Fruit fly (Drosophila melanogaster) whole organism, prepupa: ENCODE measurements around the gene CG9682.

Experiments used
- CG10669 ChIP-seq: fragments of 200-800 bp; sonication (Bioruptor generic); optimal IDR thresholded peaks from 3 replicates; lab custom pipeline; 2018; ENCODE audit warnings: missing biosample characterization, mild to moderate bottlenecking, missing genetic modification characterization, moderate library complexity
- CG6276 ChIP-seq: fragments of 200-800 bp; sonication (Bioruptor generic); optimal IDR thresholded peaks from 2 replicates; lab custom pipeline; 2017; ENCODE audit warnings: missing biosample characterization, mild to moderate bottlenecking, missing genetic modification characterization
- Gug ChIP-seq: fragments of 200-800 bp; sonication (Bioruptor generic); IDR thresholded peaks from 2 replicates; pipeline ENCODE4 v1.3.6; 2022; ENCODE audit warnings: missing biosample characterization, missing genetic modification characterization
- Hr38 ChIP-seq: sonication (Bioruptor generic); optimal IDR thresholded peaks from 2 replicates; lab custom pipeline; 2016; ENCODE audit warnings: missing biosample characterization, missing genetic modification characterization
- Hr39 ChIP-seq: fragments of 200-800 bp; sonication (Bioruptor generic); optimal IDR thresholded peaks from 2 replicates; lab custom pipeline; 2016; ENCODE audit warnings: missing biosample characterization, missing genetic modification characterization
- Lpt ChIP-seq: fragments of 200-800 bp; sonication (Bioruptor generic); optimal IDR thresholded peaks from 3 replicates; lab custom pipeline; 2016; ENCODE audit warnings: missing biosample characterization, missing genetic modification characterization
- salr ChIP-seq, 2 experiments: fragments of 200-800 bp; sonication (Bioruptor generic); optimal IDR thresholded peaks; 3 replicates each; lab custom pipeline; 2016 to 2018; ENCODE audit warnings: missing biosample characterization in 2 of 2, missing genetic modification characterization in 2 of 2, mild to moderate bottlenecking in 1 of 2
- ss ChIP-seq, 2 experiments: fragments of 200-800 bp; sonication (Bioruptor generic); optimal IDR thresholded peaks; 2 replicates in 1 of 2; 3 replicates in 1 of 2; lab custom pipeline; 2017 to 2018; ENCODE audit warnings: mild to moderate bottlenecking in 2 of 2, missing biosample characterization in 2 of 2, missing genetic modification characterization in 2 of 2, moderate library complexity in 1 of 2

- TF ChIP-seq ss (GFP tag; optimal IDR thresholded peaks at IDR 0.05; lab: Kevin White, UChicago) (no peak), Hr39 (GFP tag; lab: Kevin White, UChicago) (peak; percentile 14), Hr38 (GFP tag; lab: Kevin White, UChicago) (no peak), Lpt (GFP tag; lab: Kevin White, UChicago) (no peak), CG10669 (no peak), CG6276 (GFP tag; lab: Kevin White, UChicago) (no peak), Gug (GFP tag; lab: Robert Waterston, UW) (no peak), salr (GFP tag; optimal IDR thresholded peaks at IDR 0.05; lab: Kevin White, UChicago) (no peak)
These were observed 4.8 kb upstream of the CG9682 start for dm6 chr3R:30245739-30246589.
